Fruit fly (Drosophila melanogaster): Measurements from ENCODE around the gene CG13708.
A peak's percentile ranks its signal among the peaks of the same experiment; 100 is the strongest.

Gene CG13708

DNA sequence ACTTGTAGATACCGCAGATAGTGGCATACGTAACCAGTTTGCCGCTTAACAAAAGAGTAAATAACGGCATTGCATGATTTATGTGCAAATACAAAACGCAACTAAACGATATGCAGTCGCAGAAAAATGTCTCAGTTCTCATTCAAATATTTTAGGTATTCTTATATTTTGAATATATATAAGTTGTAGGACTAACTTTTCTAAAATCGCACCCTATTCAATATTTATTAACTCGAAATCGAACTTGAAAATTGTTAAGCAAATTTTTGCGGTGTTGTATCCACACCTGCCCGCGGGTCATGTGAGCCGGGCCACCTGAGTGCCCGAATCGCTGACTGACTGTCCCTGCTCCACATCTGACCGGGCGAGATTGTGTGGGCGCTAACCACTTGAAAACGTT, 14.7 kb upstream of the CG13708 start:
- no peak for TF ChIP-seq Eip74EF (GFP tag; optimal IDR thresholded peaks at IDR 0.05)
- TF ChIP-seq Drgx (GFP tag; IDR thresholded peaks at IDR 0.05) = peak; percentile 50; the same call in 1 of the 2 replicates

DNA sequence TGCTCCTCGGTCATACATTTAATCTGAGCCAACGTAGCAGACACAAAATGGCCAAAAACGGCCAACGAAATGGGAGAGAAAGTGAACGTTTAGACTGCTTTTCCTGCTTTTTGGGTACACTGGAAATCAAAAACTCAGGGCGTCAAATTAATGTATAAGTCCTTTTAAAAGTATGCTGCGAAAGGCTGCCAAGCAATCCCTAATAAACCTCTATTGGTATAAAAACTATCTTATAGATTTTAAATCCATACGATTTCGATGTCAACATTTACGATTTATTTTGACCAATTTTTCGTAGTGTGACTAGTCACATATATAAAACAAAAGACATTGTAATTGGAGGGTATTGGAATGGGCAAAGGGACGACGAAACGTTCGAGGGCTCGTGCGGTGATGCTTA, 11.4 kb upstream of the CG13708 start:
- TF ChIP-seq CG9932 (GFP tag; IDR thresholded peaks at IDR 0.05) (peak; percentile 9; the same call in 1 of the 2 replicates), CG18599 (GFP tag; optimal IDR thresholded peaks at IDR 0.05) (peak; percentile 58), slbo (GFP tag; IDR thresholded peaks at IDR 0.05) (peak; percentile 16; the same call in 1 of the 2 replicates), CG6254 (GFP tag; optimal IDR thresholded peaks at IDR 0.05) (no peak), gem (tag; optimal IDR thresholded peaks at IDR 0.05) (peak; percentile 20), CG14441 (GFP tag; IDR thresholded peaks at IDR 0.05) (0 out of 2 replicates have a peak, but pooled peaks have one; percentile 5), CG5953 (GFP tag; IDR thresholded peaks at IDR 0.05) (no peak), PHDP (tag; optimal IDR thresholded peaks at IDR 0.05) (no peak), CG10147 (GFP tag; optimal IDR thresholded peaks at IDR 0.05) (no peak), h (optimal IDR thresholded peaks at IDR 0.05) (no peak), CG11456 (GFP tag; IDR thresholded peaks at IDR 0.05) (no peak), CG11504 (tag; optimal IDR thresholded peaks at IDR 0.05) (peak; percentile 14), jigr1 (GFP tag; IDR thresholded peaks at IDR 0.05) (no peak), CG12299 (tag; optimal IDR thresholded peaks at IDR 0.05) (no peak), CG9817 (tag; optimal IDR thresholded peaks at IDR 0.05) (no peak), row (GFP tag; IDR thresholded peaks at IDR 0.05) (peak; percentile 41; the same call in 2 of the 3 replicates), grau (tag; optimal IDR thresholded peaks at IDR 0.05) (peak; percentile 21), Taf1 (GFP tag; IDR thresholded peaks at IDR 0.05) (no peak), CG18619 (GFP tag; optimal IDR thresholded peaks at IDR 0.05) (no peak), lab (GFP tag; optimal IDR thresholded peaks at IDR 0.05) (peak; percentile 28), ci (GFP tag; IDR thresholded peaks at IDR 0.05) (0 out of 3 replicates have a peak, but pooled peaks have one; percentile 6), CG2202 (tag; optimal IDR thresholded peaks at IDR 0.05) (no peak), CG32532 (GFP tag; IDR thresholded peaks at IDR 0.05) (0 out of 2 replicates have a peak, but pooled peaks have one; percentile 5), CG30020 (tag; optimal IDR thresholded peaks at IDR 0.05) (no peak), CG4707 (GFP tag; optimal IDR thresholded peaks at IDR 0.05) (no peak), CG12155 (GFP tag; optimal IDR thresholded peaks at IDR 0.05) (no peak), CG8478 (optimal IDR thresholded peaks at IDR 0.05) (no peak), z (GFP tag; IDR thresholded peaks at IDR 0.05) (no peak), sens (GFP tag) (peak; percentile 30), Hr51 (GFP tag; optimal IDR thresholded peaks at IDR 0.05) (peak in 1 of 2 experiments; percentile 11), CG9215 (GFP tag; IDR thresholded peaks at IDR 0.05) (no peak), Dbx (GFP tag; IDR thresholded peaks at IDR 0.05) (0 out of 3 replicates have a peak, but pooled peaks have one; percentile 14), dysf (GFP tag; IDR thresholded peaks at IDR 0.05) (peak; percentile 51; the same call in 2 of the 3 replicates), CG14014 (GFP tag; IDR thresholded peaks at IDR 0.05) (0 out of 2 replicates have a peak, but pooled peaks have one; percentile 19), CG2120 (GFP tag; optimal IDR thresholded peaks at IDR 0.05) (peak; percentile 22), eve (GFP tag; optimal IDR thresholded peaks at IDR 0.05) (peak in 1 of 2 experiments; percentile 11), Med (GFP tag) (peak; percentile 64), abd-A (tag; optimal IDR thresholded peaks at IDR 0.05) (peak; percentile 25), Awh (GFP tag; IDR thresholded peaks at IDR 0.05) (no peak), CG15269 (tag; optimal IDR thresholded peaks at IDR 0.05) (peak; percentile 4), Hmr (GFP tag; optimal IDR thresholded peaks at IDR 0.05) (peak; percentile 23), Opbp (GFP tag; IDR thresholded peaks at IDR 0.05; ENCODE audit: partially characterized antibody) (no peak), Dip3 (GFP tag; optimal IDR thresholded peaks at IDR 0.05) (no peak), CHES-1-like (GFP tag; optimal IDR thresholded peaks at IDR 0.05) (no peak), Ada2b (GFP tag; IDR thresholded peaks at IDR 0.05) (peak; percentile 9; the same call in 1 of the 2 replicates), Rfx (GFP tag; IDR thresholded peaks at IDR 0.05) (peak; percentile 20; the same call in 1 of the 2 replicates), Blimp-1 (GFP tag; optimal IDR thresholded peaks at IDR 0.05) (no peak)
